Worm (Caenorhabditis elegans) whole organism, L2 larva: Measurements from ENCODE around the gene K02F3.2.

Experiments used
- ZK546.5 ChIP-seq: sonication (generic microtip); optimal IDR thresholded peaks from 2 replicates; lab custom pipeline; 2017; ENCODE audit warnings: missing biosample characterization, missing genetic modification characterization
- ama-1 ChIP-seq: fragments of 150-350 bp; optimal IDR thresholded peaks from 2 replicates; lab custom pipeline; 2018; ENCODE audit warnings: inconsistent platforms
- egl-27 ChIP-seq: sonication (generic microtip); optimal IDR thresholded peaks from 3 replicates; lab custom pipeline; 2017; ENCODE audit warnings: missing biosample characterization, missing genetic modification reagents, missing genetic modification characterization
- elt-3 ChIP-seq: sonication (generic microtip); optimal IDR thresholded peaks from 2 replicates; lab custom pipeline; 2017; ENCODE audit warnings: missing biosample characterization, missing genetic modification characterization
- lin-39 ChIP-seq: fragments of 150-350 bp; optimal IDR thresholded peaks from 2 replicates; lab custom pipeline; 2014; ENCODE audit warnings: missing biosample characterization, missing genetic modification reagents, missing genetic modification characterization
- nhr-77 ChIP-seq: fragments of 150-350 bp; optimal IDR thresholded peaks from 2 replicates; lab custom pipeline; 2014; ENCODE audit warnings: missing biosample characterization, missing genetic modification characterization
- unc-62 ChIP-seq: fragments of 150-350 bp; optimal IDR thresholded peaks from 2 replicates; lab custom pipeline; 2014; ENCODE audit warnings: missing biosample characterization, missing genetic modification reagents, missing genetic modification characterization
- ztf-11 ChIP-seq: sonication (generic microtip); optimal IDR thresholded peaks from 2 replicates; lab custom pipeline; 2017; ENCODE audit warnings: missing biosample characterization, missing genetic modification characterization

ce11 chrIII:844577-844976 lies 1.1 kb upstream of the K02F3.2 start:
- TF ChIP-seq ama-1: no peak
- TF ChIP-seq elt-3: no peak
- no peak for TF ChIP-seq nhr-77 (tag; lab: Kevin White, UChicago)
- no peak for TF ChIP-seq unc-62
- no peak for TF ChIP-seq lin-39 (tag; lab: Kevin White, UChicago)
- no peak for TF ChIP-seq ZK546.5
- TF ChIP-seq ztf-11 (tag; lab: Kevin White, UChicago): no peak
- TF ChIP-seq egl-27 (tag; lab: Kevin White, UChicago): no peak
